Fruit fly (Drosophila melanogaster): Measurements from ENCODE around the gene Cog8.

DNA sequence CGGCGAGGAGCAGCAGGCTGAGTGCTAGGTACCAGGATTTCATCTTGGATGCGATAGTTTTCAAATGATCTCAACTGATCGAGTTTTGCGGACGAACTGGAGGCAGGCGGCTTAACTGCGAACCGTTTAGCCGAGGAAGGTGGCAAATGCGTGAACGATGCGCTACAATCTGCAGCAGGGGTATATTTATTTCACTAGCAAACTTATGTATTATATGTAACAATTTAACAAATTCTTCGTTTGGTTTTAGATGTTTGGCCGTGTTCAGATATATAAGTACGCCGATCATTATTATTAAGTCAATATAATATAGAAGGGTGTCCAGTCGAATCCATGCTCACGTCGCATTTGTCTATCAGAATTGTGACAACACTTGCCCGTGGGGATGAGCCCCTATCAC, 32.2 kb upstream of the Cog8 start, which contains the start of gene CG31706:
- no peak for TF ChIP-seq CG12768 (GFP tag; optimal IDR thresholded peaks at IDR 0.05)
- no peak for TF ChIP-seq CG7101 (tag; optimal IDR thresholded peaks at IDR 0.05)
- no peak for TF ChIP-seq CG11617 (GFP tag; optimal IDR thresholded peaks at IDR 0.05)
- no peak for TF ChIP-seq CG1620 (GFP tag; optimal IDR thresholded peaks at IDR 0.05)
